Worm (Caenorhabditis elegans) whole organism, L1 larva: ENCODE results near the gene nck-1.
A peak's percentile ranks its signal among the peaks of the same experiment; 100 is the strongest.

ENCODE experiments used
- aly-2 ChIP-seq: fragments of 150-350 bp; optimal IDR thresholded peaks from 2 replicates; lab custom pipeline; 2014; ENCODE audit warnings: missing biosample characterization, missing genetic modification characterization
- ceh-82 ChIP-seq, 3 experiments: fragments of 150-350 bp in 1 of 3; sonication (generic microtip) in 2 of 3; optimal IDR thresholded peaks; 2 replicates each; lab custom pipeline; 2014 to 2017; ENCODE audit warnings: missing biosample characterization in 3 of 3, missing genetic modification characterization in 3 of 3
- lir-3 ChIP-seq: sonication (generic microtip); optimal IDR thresholded peaks from 2 replicates; lab custom pipeline; 2016; ENCODE audit warnings: mild to moderate bottlenecking, missing genetic modification characterization, moderate library complexity, missing compliant biosample characterization; ENCODE audit not compliant: poor library complexity
- nhr-12 ChIP-seq: sonication (generic microtip); optimal IDR thresholded peaks from 2 replicates; lab custom pipeline; 2017; ENCODE audit warnings: missing biosample characterization, missing genetic modification characterization
- pag-3 ChIP-seq: sonication (generic microtip); optimal IDR thresholded peaks from 2 replicates; lab custom pipeline; 2017; ENCODE audit warnings: missing genetic modification characterization, mild to moderate bottlenecking, missing compliant biosample characterization, antibody characterized with exemption, borderline replicate concordance; ENCODE audit not compliant: insufficient read depth
- swsn-7 ChIP-seq: sonication (generic microtip); optimal IDR thresholded peaks from 2 replicates; lab custom pipeline; 2016; ENCODE audit warnings: missing genetic modification characterization, missing compliant biosample characterization
- unc-86 ChIP-seq: sonication (generic microtip); optimal IDR thresholded peaks from 2 replicates; lab custom pipeline; 2016; ENCODE audit warnings: missing genetic modification characterization, missing compliant biosample characterization
- ztf-11 ChIP-seq, 2 experiments: sonication (generic microtip); optimal IDR thresholded peaks; 2 replicates each; lab custom pipeline; 2016 to 2017; ENCODE audit warnings: missing genetic modification characterization in 2 of 2, missing biosample characterization in 1 of 2, missing compliant biosample characterization in 1 of 2

- no peak for TF ChIP-seq aly-2
- TF ChIP-seq pag-3 (tag; lab: Kevin White, UChicago): peak; percentile 59
- TF ChIP-seq ceh-82 (tag; optimal IDR thresholded peaks at IDR 0.05; lab: Kevin White, UChicago): peak in 2 of 3 experiments; percentile 30 to 41
- TF ChIP-seq ztf-11 (tag; optimal IDR thresholded peaks at IDR 0.05; lab: Kevin White, UChicago): no peak
- TF ChIP-seq nhr-12 (tag; lab: Kevin White, UChicago): peak; percentile 37
- TF ChIP-seq unc-86 (tag; lab: Kevin White, UChicago): peak; percentile 60
- TF ChIP-seq lir-3: peak; percentile 87
- peak; percentile 83 for TF ChIP-seq swsn-7 (tag; lab: Kevin White, UChicago)
Measured at ce11 chrX:4142202-4142601, 11.0 kb downstream of the nck-1 start.
